Worm (Caenorhabditis elegans) whole organism, dauer: ENCODE results near the gene iars-1.
"Not testable (repeated sequence)": the region's sequence is repeated elsewhere in the genome, so short reads cannot be mapped to it uniquely, and the experiment has no call there.

ENCODE experiments used
- unc-62 ChIP-seq: sonication (generic microtip); optimal IDR thresholded peaks from 2 replicates; lab custom pipeline; 2017; ENCODE audit warnings: missing biosample characterization, missing genetic modification reagents, missing genetic modification characterization

The iars-1 gene

DNA sequence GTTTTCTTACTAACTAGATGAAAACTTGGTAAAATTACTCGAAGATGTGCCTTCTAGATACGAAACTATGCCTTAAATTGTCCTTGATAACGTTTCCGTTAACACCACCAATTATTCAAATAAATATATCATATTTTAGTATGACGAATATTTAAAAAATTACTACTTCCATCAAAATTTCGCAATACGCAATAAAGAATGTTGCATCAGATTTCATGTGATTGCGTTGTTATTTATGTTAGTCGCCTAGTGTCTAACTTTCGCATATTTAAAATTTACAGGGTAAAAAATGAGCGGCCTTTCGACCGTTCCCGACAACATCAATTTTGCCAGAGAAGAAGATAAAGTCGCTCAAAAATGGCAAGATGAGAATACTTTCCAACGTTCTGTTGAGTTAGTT, at the start of gene iars-1:
Gene iars-1, plus strand, starts transcription at position 276 of the 400 bp plus-strand sequence.
- no peak for TF ChIP-seq unc-62 (GFP tag; lab: Kevin White, UChicago)

DNA sequence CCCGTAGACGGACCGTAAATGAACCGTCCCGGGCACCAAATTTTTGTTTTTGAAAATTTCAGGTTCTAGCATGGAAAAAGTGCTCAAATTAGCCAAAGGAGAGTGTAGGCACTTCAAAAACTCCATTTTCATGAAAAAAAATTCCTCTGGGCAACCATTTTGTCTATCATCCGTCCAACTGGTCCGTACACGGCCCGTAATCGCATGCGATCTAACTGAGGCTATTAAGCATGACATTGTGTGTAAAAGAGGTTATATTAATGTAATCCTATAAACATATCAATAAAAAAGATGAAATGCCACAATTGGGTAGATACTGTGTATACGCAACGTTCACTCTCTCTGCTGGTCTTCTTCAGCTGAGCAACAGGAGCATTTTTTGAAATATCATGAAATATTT, 45.8 kb upstream of the iars-1 start, which contains the start of gene R09E10.1:
Gene R09E10.1, minus strand, starts transcription at position 101 of the 400 bp plus-strand sequence.
- TF ChIP-seq unc-62 (GFP tag; lab: Kevin White, UChicago), result not testable (repeated sequence)

DNA sequence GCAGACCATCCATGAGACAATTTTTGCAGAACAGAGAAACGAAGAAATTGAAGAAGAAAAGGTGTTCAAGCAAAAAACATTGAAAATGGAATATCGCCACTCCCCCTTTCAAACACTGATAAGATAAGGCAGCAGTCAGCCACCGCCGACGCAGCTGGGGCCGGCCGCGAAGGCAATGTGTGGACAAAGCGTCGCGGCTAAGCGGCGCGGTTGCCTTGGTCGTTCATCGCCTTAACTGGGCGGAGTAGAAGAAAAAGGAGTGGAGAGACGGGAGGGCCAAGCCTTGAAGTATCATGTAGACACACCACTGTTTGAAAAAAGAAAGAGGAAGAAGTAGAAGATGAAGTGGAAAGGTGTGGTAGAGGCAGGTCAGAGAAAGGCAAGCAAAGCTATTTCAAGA, 37.4 kb upstream of the iars-1 start:
- no peak for TF ChIP-seq unc-62 (GFP tag; lab: Kevin White, UChicago)

DNA sequence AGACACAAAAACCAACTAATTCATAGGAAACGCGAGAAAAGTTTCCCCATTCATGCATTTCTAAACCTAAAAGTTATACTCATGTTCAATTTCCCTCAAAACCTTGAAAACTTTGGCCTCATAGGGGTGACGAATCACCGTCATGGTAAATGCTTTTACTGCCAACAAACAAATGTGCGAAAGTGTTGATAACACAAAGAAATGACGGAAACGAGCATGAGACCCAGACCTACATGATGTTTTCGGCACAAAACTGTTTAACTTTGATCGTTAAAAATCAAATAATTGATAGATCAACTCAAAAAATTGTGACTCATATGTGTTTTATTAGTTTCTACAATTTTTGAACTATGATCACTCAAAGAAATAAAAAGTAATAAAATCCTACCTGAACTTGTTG, 36.5 kb upstream of the iars-1 start:
- no peak for TF ChIP-seq unc-62 (GFP tag; lab: Kevin White, UChicago)

DNA sequence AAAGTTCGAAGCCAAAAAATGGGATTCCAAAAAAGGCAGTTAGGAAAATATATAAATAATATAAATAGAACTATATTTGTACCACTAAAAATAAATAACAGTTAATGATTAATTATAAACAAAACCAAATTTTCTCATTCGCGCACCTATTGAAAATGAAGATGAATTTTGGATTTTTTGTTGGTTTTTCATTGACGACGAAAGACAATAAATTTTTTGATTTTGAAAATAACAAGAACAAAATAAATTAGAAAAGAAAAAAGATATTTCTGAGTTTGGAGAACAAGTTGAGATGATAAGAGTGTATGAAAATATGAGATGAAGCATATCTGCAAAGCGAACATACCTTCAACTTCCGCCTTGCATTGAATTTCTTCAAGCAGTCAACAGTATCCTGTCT, 31.1 kb upstream of the iars-1 start:
- TF ChIP-seq unc-62 (GFP tag; lab: Kevin White, UChicago), result no peak

DNA sequence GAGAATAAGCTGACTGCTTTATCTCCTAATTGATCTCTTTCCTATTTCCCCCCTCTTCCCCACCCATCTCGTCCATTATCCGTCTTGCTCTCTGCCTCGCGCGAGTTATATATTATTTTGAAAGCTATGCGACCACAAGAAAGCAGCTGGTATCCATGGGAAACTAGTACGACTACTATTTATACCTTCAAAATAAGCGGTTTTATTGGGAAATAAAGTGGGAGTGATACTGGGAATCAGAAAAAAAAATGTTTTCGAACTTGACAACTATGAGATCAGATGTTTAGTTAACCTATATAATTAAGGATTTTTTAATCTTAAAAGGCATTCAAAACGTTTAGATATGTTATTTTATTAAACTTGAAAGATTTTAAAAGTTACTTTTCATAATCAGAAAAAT, 28.7 kb upstream of the iars-1 start:
- no peak for TF ChIP-seq unc-62 (GFP tag; lab: Kevin White, UChicago)

DNA sequence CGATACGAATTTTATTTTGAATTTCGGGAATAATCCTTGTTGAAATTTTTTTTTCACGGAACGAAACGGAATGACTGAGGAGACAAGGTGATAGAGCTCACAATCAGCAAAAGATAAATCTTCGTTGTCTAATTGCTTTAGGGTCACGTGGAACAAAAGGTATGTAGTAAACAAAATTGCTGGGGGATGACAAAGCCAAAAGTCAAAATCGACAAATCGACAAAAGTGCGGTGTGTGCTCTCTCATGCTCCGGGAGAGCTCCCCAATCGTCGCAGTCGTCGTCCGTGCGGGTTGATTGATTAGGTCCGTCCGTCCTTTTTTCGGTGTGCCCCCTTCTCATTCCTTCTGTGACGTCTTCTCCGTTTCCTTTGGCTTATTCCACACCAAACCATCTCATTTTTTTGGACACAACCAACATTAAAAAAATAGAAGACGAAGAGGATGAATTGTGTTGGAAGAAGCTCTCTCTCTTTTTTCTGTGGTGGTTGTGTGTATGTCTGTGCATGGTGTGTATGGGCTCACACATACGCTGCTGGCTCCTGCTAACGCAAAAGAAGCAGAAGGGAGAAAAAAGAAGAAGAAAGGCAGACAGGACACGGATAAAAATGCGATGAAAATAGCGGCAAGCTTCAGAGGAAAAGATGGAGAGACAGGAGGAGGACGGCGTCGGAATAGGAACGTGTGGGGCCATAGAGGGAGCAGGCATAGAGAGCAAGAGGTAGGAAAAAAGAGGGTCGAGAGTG, 26.6 kb upstream of the iars-1 start:
- no peak for TF ChIP-seq unc-62 (GFP tag; lab: Kevin White, UChicago)

DNA sequence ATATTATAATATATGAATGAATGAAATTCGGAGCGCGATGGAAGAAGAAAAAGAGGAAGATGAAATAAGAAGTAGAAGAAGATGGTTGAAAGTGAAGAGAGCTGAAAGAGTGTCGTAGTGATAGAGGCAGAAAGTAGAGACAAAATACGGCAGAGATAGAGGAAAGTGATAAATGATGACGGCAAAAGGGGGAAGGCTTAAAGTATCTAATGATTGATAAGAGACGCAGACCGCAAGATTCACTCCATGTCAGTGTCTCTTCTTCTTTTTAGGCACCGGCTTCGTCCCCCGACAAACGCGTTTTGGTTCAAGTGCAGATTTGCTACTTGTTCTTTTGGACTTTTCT, 26.1 kb upstream of the iars-1 start:
- no peak for TF ChIP-seq unc-62 (GFP tag; lab: Kevin White, UChicago)

DNA sequence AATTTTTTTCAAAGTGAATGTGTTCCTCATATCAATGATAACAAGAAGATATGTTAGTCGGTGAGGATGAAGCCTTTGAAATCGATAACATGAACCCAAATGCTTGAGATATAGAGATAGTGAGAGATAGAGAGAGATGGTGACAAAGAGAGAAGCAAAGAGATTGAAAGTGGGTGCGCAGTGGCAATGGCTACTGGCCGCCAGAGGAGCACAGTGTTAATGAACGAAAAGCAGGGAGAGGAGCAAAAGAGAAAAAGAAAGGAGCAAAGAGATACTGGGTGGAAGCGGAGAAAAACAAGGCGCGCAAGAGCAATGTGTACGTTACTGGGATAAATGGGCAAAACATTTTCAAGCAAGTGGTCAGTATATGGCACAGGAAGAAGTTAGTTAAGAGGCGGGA, 23.8 kb upstream of the iars-1 start:
- TF ChIP-seq unc-62 (GFP tag; lab: Kevin White, UChicago), result no peak

DNA sequence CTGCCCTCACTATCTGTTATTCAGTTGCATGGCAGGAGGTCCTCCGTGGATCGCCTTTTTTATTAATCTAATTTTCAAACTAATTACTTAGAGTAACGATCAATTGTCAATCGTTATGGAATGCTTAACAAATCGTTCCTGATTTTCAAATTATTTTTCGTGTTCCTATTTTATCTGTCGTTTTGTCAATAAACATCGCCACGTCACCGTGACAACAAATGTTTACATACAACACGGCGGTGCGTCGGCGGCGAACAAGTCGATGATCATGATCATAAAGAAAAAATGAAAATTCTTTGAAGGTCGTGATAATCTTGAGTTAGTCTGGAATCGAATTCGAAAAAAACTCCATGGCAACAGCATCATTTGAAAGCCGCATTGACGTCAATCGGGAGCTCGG, 22.9 kb upstream of the iars-1 start:
- no peak for TF ChIP-seq unc-62 (GFP tag; lab: Kevin White, UChicago)

DNA sequence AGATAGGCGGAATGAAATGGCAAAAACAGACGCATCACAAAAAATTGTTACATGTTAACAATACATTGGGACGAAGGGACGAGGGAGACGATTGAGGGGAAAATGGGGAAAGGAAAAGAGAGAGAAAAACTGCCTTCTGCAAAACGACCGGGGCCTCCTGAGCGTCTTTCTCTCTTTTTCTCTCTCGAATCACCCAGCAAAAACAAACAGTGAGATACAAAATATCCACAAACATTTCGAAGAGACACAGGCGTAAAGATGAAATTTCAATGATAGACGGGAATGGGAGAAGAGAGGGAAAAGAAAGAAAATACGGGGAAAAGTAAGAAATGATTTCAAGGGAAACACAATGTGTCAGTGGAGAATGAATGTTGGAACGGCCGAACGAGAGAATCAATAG, 22.4 kb upstream of the iars-1 start:
- TF ChIP-seq unc-62 (GFP tag; lab: Kevin White, UChicago), result no peak

DNA sequence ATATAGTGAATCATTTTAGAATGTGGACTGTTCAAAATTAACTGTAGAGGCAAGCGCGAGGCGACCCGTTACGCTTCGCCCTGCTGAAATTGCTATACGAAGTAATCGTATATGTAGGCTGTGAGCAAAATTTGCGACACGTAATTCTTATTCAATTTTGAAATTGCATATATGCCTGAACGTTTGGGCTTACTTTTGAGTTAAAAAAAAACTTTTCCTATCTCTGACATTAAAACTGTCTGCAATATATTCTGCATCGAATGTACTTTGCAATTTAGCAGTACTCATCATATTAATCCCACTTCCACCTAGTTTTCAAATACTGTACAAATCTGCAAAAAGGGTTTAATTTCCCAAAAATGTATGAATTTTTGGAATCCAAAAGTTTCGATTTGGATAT, 21.5 kb upstream of the iars-1 start:
- no peak for TF ChIP-seq unc-62 (GFP tag; lab: Kevin White, UChicago)

DNA sequence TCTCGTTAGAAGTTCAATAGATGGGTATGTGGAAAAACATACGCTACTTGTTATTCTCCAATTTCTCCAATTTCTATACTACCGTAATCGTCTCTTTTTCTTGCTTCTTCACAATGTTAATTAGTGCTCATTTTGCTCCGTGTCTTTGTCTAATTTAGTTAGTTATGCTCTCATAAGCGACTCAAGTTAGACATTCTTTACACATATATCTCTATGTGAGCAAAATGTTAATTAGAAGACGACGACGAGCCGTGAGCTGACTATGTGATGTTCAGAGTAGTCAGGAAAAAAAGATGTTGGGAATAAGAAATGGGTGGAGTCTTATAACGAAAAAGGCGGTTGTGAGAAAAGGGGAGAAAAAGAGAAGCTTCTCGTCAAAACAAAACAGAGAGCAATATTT, 20.9 kb upstream of the iars-1 start:
- TF ChIP-seq unc-62 (GFP tag; lab: Kevin White, UChicago), result no peak

DNA sequence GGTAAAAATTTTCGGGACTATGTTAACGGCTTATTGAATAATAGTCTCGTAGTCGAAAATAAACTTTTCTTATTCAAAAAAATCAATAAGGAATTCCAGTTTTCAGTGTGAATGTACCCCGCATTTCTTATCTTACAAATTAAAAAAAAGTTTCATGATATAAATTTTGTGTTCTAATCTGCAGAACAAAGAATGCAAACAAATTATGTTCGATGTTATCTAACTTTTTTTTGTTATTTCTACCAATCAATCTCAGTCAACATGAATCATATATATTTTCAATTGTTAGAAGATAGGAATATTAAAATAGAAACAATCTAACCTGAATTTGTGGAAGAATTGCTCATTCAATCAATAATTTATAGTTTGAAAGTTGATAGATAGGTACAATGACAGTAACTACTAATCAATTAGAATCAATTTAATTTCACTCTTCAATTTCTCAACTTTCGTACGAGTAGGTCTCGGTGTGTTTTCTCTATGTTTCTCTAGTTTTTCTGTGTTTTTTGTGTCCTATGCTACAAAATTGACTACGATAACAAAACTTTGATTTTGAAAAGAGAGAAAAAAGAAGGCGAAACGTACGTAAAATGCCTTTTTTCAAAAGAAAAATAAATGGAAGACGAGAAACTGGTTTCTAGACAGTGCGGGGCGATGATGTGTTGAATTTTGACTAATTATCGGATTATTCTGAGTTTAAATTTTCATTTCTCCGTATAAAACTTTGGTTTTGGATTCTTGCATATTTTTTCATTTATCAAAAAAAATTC, 18.3 kb upstream of the iars-1 start, which contains the start of the genes unc-43 and Y43C5B.3:
Gene unc-43, minus strand, starts transcription at position 347 of the 770 bp plus-strand sequence.
Gene Y43C5B.3, plus strand, starts transcription at position 720 of the 770 bp plus-strand sequence.
- no peak for TF ChIP-seq unc-62 (GFP tag; lab: Kevin White, UChicago)

DNA sequence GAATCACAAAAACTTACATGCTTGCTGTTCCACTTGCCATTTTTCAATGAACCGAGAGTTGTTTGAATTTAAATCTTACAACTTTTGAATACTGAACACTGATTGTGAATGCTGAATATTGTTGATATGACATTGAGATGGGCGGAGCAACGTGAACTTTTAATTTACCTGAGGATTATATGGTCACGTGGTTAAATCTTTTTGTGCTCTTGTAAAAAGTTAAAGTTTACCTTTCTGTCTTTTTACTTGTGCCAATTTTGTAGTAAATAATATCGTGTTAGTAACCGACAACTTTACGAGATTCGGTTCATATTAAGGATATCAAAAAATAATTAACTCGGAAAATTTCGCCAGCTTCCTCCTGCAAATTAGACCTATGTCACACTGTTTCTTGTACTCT, 16.2 kb upstream of the iars-1 start, which contains the start of gene Y43C5B.2:
Gene Y43C5B.2, minus strand, starts transcription at position 101 of the 400 bp plus-strand sequence.
- TF ChIP-seq unc-62 (GFP tag; lab: Kevin White, UChicago), result no peak

DNA sequence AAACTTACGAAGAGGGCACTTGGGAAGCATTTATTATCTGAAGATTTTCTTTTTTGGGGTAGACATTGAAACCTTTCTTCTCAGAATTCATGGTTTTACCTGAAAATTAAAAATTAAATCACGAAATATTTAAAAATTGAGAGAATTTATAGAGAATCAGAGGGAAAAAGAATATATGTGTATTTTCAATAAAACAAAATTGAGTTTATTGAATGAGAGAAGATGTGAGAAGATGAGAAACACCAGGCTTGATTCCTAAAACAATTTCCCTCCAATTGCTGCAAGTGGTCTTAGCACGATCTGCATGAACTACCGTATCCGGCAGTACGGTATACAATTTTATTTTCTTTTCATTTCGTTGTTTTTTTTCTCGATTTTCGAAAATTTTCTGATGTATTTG, 11.3 kb upstream of the iars-1 start, which contains the start of gene R11A8.1:
Gene R11A8.1, minus strand, starts transcription at position 101 of the 400 bp plus-strand sequence.
- no peak for TF ChIP-seq unc-62 (GFP tag; lab: Kevin White, UChicago)
